Fruit fly (Drosophila melanogaster): ENCODE results near the gene CalpC.

CalpC gene

dm6 chrX:16325472-16325871 is at the start of gene CalpC:
TSS of gene CalpC (plus strand) at chrX:16325763.
- no peak for TF ChIP-seq CrebB (tag; optimal IDR thresholded peaks at IDR 0.05)
- TF ChIP-seq tgo (GFP tag; IDR thresholded peaks at IDR 0.05), result no peak
- no peak for TF ChIP-seq CG11723 (GFP tag; optimal IDR thresholded peaks at IDR 0.05)
- TF ChIP-seq sima (GFP tag; optimal IDR thresholded peaks at IDR 0.05), result no peak
- TF ChIP-seq tio (GFP tag; optimal IDR thresholded peaks at IDR 0.05), result no peak
- 0 out of 2 replicates have a peak, but pooled peaks have one; percentile 15 for TF ChIP-seq vvl (GFP tag; IDR thresholded peaks at IDR 0.05)
- TF ChIP-seq btn (GFP tag; optimal IDR thresholded peaks at IDR 0.05), result no peak
- TF ChIP-seq Trl (optimal IDR thresholded peaks at IDR 0.05), result no peak
- no peak for TF ChIP-seq Trl (GFP tag; optimal IDR thresholded peaks at IDR 0.05)
- no peak for TF ChIP-seq Max (GFP tag; optimal IDR thresholded peaks at IDR 0.05)
- no peak for TF ChIP-seq psq (GFP tag; optimal IDR thresholded peaks at IDR 0.05)
- TF ChIP-seq CG30020 (tag; optimal IDR thresholded peaks at IDR 0.05), result peak; percentile 9
- TF ChIP-seq HmgZ (tag; optimal IDR thresholded peaks at IDR 0.05), result no peak
- no peak for TF ChIP-seq slp2 (GFP tag; optimal IDR thresholded peaks at IDR 0.05)
- TF ChIP-seq luna (GFP tag; optimal IDR thresholded peaks at IDR 0.05), result no peak
- TF ChIP-seq bbx (GFP tag; IDR thresholded peaks at IDR 0.05; ENCODE audit: partially characterized antibody), result 0 out of 2 replicates have a peak, but pooled peaks have one; percentile 40
- no peak for TF ChIP-seq sc (optimal IDR thresholded peaks at IDR 0.05)
- TF ChIP-seq sc (GFP tag; optimal IDR thresholded peaks at IDR 0.05), result no peak
- no peak for TF ChIP-seq ind (GFP tag; optimal IDR thresholded peaks at IDR 0.05)
- TF ChIP-seq slou (GFP tag; optimal IDR thresholded peaks at IDR 0.05), result no peak
- no peak for TF ChIP-seq trh (GFP tag; optimal IDR thresholded peaks at IDR 0.05)
- TF ChIP-seq CG13775 (GFP tag; optimal IDR thresholded peaks at IDR 0.05), result no peak
- no peak for TF ChIP-seq dimm (GFP tag; IDR thresholded peaks at IDR 0.05)
- peak; percentile 78; the same call in 2 of the 4 replicates for TF ChIP-seq chinmo (GFP tag; IDR thresholded peaks at IDR 0.05; ENCODE audit: partially characterized antibody)
- no peak for TF ChIP-seq CG10267 (tag; optimal IDR thresholded peaks at IDR 0.05)
- TF ChIP-seq CG14014 (GFP tag; IDR thresholded peaks at IDR 0.05), result no peak
- TF ChIP-seq Spps (tag; optimal IDR thresholded peaks at IDR 0.05), result no peak
- no peak for TF ChIP-seq az2 (GFP tag; optimal IDR thresholded peaks at IDR 0.05)
- no peak for TF ChIP-seq CG5245 (GFP tag; optimal IDR thresholded peaks at IDR 0.05)
- TF ChIP-seq Bgb (GFP tag; IDR thresholded peaks at IDR 0.05; ENCODE audit: partially characterized antibody), result peak; percentile 38; the same call in 1 of the 2 replicates
- TF ChIP-seq CG10209 (GFP tag; optimal IDR thresholded peaks at IDR 0.05), result no peak
- TF ChIP-seq hkb (optimal IDR thresholded peaks at IDR 0.05), result no peak
- TF ChIP-seq hkb (GFP tag; IDR thresholded peaks at IDR 0.05), result no peak
- TF ChIP-seq fd3F (GFP tag; optimal IDR thresholded peaks at IDR 0.05), result no peak
- TF ChIP-seq nom (GFP tag; optimal IDR thresholded peaks at IDR 0.05), result peak; percentile 18
- TF ChIP-seq vnd (GFP tag; IDR thresholded peaks at IDR 0.05; ENCODE audit: partially characterized antibody), result no peak
- no peak for TF ChIP-seq CG10431 (GFP tag; optimal IDR thresholded peaks at IDR 0.05)
- TF ChIP-seq cwo (GFP tag; optimal IDR thresholded peaks at IDR 0.05), result no peak
- peak; percentile 58 for TF ChIP-seq CG17186 (GFP tag; optimal IDR thresholded peaks at IDR 0.05)
- TF ChIP-seq CG2202 (tag; optimal IDR thresholded peaks at IDR 0.05), result no peak
- TF ChIP-seq Scr (GFP tag; IDR thresholded peaks at IDR 0.05; ENCODE audit: partially characterized antibody), result peak; percentile 40
- no peak for TF ChIP-seq Ravus (GFP tag; IDR thresholded peaks at IDR 0.05)
- no peak for TF ChIP-seq danr (GFP tag; IDR thresholded peaks at IDR 0.05)
- TF ChIP-seq dm (GFP tag; optimal IDR thresholded peaks at IDR 0.05), result no peak
- no peak for TF ChIP-seq CG1647 (GFP tag; optimal IDR thresholded peaks at IDR 0.05)
- no peak for TF ChIP-seq CG31441 (GFP tag; IDR thresholded peaks at IDR 0.05)
- peak; percentile 31 for TF ChIP-seq BEAF-32 (GFP tag; optimal IDR thresholded peaks at IDR 0.05)
- no peak for TF ChIP-seq CG12659 (GFP tag; optimal IDR thresholded peaks at IDR 0.05)
- no peak for TF ChIP-seq Fer1 (GFP tag; optimal IDR thresholded peaks at IDR 0.05)
- TF ChIP-seq sob (GFP tag; IDR thresholded peaks at IDR 0.05), result no peak
- no peak for TF ChIP-seq tin (GFP tag; optimal IDR thresholded peaks at IDR 0.05)
- no peak for TF ChIP-seq Antp (GFP tag; optimal IDR thresholded peaks at IDR 0.05)
